Fruit fly (Drosophila melanogaster): Measurements from ENCODE around the gene CanA-14F.

DNA sequence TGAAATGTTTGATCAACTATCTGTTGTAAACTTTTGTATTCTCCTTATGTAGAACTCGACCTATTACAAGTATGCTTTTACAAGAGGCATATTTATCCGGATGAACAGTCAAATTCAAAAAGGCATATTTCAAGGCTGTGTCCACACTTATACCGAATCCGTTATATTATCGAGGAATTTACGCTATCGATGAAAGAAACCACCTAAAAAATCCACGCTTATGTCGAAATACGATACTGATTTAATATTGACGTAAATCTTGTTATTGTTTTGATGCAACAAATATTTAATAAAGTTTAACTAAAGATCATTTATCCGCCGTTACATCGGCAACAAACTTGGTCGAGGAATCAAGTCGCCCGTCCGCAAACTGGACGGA, 685 bp upstream of the CanA-14F start, which contains the start of gene CG13014:
- TF ChIP-seq Scr (GFP tag; IDR thresholded peaks at IDR 0.05; ENCODE audit: partially characterized antibody) (no peak; the same call in 1 of the 2 replicates), peb (GFP tag; IDR thresholded peaks at IDR 0.05) (no peak), Doc2 (GFP tag; IDR thresholded peaks at IDR 0.05) (no peak), Stat92E (GFP tag; optimal IDR thresholded peaks at IDR 0.05) (no peak), CG18262 (tag; optimal IDR thresholded peaks at IDR 0.05) (no peak), row (GFP tag; IDR thresholded peaks at IDR 0.05) (no peak), cad (GFP tag; optimal IDR thresholded peaks at IDR 0.05) (no peak)
